Fruit fly (Drosophila melanogaster) whole organism, embryonic: Measurements from ENCODE around the gene spn-E.

ENCODE experiments used
- Atf3 ChIP-seq: fragments of 200-800 bp; sonication (Bioruptor generic); optimal IDR thresholded peaks from 3 replicates; lab custom pipeline; 2016; ENCODE audit warnings: missing biosample characterization, missing genetic modification characterization
- CG10366 ChIP-seq: fragments of 200-800 bp; sonication (Bioruptor generic); IDR thresholded peaks from 2 replicates; pipeline ENCODE4 v1.3.6; 2022; ENCODE audit warnings: missing biosample characterization, missing genetic modification characterization
- CG11695 ChIP-seq: fragments of 200-800 bp; sonication (Bioruptor generic); IDR thresholded peaks from 3 replicates; pipeline ENCODE4 v1.3.6; 2022; ENCODE audit warnings: missing biosample characterization, missing genetic modification characterization
- CG13296 ChIP-seq: fragments of 200-800 bp; sonication (Bioruptor generic); optimal IDR thresholded peaks from 3 replicates; lab custom pipeline; 2018; ENCODE audit warnings: missing biosample characterization, mild to moderate bottlenecking, missing genetic modification characterization
- CG13775 ChIP-seq: fragments of 200-800 bp; sonication (Bioruptor generic); optimal IDR thresholded peaks from 3 replicates; lab custom pipeline; 2017; ENCODE audit warnings: missing biosample characterization, mild to moderate bottlenecking, missing genetic modification characterization
- CG13894 ChIP-seq: fragments of 200-800 bp; sonication (Bioruptor generic); optimal IDR thresholded peaks from 3 replicates; lab custom pipeline; 2018; ENCODE audit warnings: missing biosample characterization, mild to moderate bottlenecking, missing genetic modification characterization, moderate library complexity
- CG15269 ChIP-seq: fragments of 200-800 bp; sonication (Bioruptor generic); optimal IDR thresholded peaks from 2 replicates; lab custom pipeline; 2018; ENCODE audit warnings: missing biosample characterization, mild to moderate bottlenecking, missing genetic modification characterization, moderate library complexity
- CG17186 ChIP-seq: fragments of 200-800 bp; sonication (Bioruptor generic); optimal IDR thresholded peaks from 3 replicates; lab custom pipeline; 2017; ENCODE audit warnings: missing biosample characterization, missing genetic modification reagents, missing genetic modification characterization
- CG17612 ChIP-seq: fragments of 200-800 bp; sonication (Bioruptor generic); IDR thresholded peaks from 2 replicates; pipeline ENCODE4 v1.3.6; 2022; ENCODE audit warnings: missing biosample characterization, missing genetic modification characterization
- CG18262 ChIP-seq: fragments of 200-800 bp; optimal IDR thresholded peaks from 3 replicates; lab custom pipeline; 2019; ENCODE audit warnings: missing biosample characterization, mild to moderate bottlenecking, missing genetic modification characterization, moderate library complexity
- CG2202 ChIP-seq: fragments of 200-800 bp; sonication (Bioruptor generic); optimal IDR thresholded peaks from 2 replicates; lab custom pipeline; 2018; ENCODE audit warnings: missing biosample characterization, mild to moderate bottlenecking, missing genetic modification characterization
- CG4360 ChIP-seq: fragments of 200-800 bp; sonication (Bioruptor generic); IDR thresholded peaks from 2 replicates; pipeline ENCODE4 v1.3.6; 2022; ENCODE audit warnings: missing biosample characterization, missing genetic modification characterization
- CG4617 ChIP-seq: fragments of 200-800 bp; sonication (Bioruptor generic); optimal IDR thresholded peaks from 3 replicates; lab custom pipeline; 2016; ENCODE audit warnings: missing biosample characterization, missing genetic modification characterization, borderline replicate concordance
- CG4707 ChIP-seq: fragments of 200-800 bp; sonication (Bioruptor generic); optimal IDR thresholded peaks from 2 replicates; lab custom pipeline; 2018; ENCODE audit warnings: missing biosample characterization, mild to moderate bottlenecking, missing genetic modification characterization, moderate library complexity
- CG4854 ChIP-seq: fragments of 200-800 bp; sonication (Bioruptor generic); optimal IDR thresholded peaks from 2 replicates; lab custom pipeline; 2016; ENCODE audit warnings: missing biosample characterization, missing genetic modification characterization, inconsistent platforms
- CG6254 ChIP-seq: fragments of 200-800 bp; sonication (Bioruptor generic); optimal IDR thresholded peaks from 3 replicates; lab custom pipeline; 2017; ENCODE audit warnings: mild to moderate bottlenecking, missing biosample characterization, missing genetic modification reagents, missing genetic modification characterization
- CG6683 ChIP-seq: fragments of 200-800 bp; sonication (Bioruptor generic); optimal IDR thresholded peaks from 2 replicates; lab custom pipeline; 2017; ENCODE audit warnings: missing biosample characterization, mild to moderate bottlenecking, missing genetic modification characterization, missing genetic modification reagents
- CG9437 ChIP-seq: fragments of 200-800 bp; sonication (Bioruptor generic); optimal IDR thresholded peaks from 2 replicates; lab custom pipeline; 2018; ENCODE audit warnings: missing biosample characterization, mild to moderate bottlenecking, missing genetic modification characterization
- CG9727 ChIP-seq: fragments of 200-800 bp; sonication (Bioruptor generic); optimal IDR thresholded peaks from 3 replicates; lab custom pipeline; 2017; ENCODE audit warnings: missing biosample characterization, mild to moderate bottlenecking, missing genetic modification characterization
- CHES-1-like ChIP-seq: fragments of 200-800 bp; sonication (Bioruptor generic); optimal IDR thresholded peaks from 2 replicates; lab custom pipeline; 2016; ENCODE audit warnings: missing biosample characterization, missing genetic modification characterization
- Camta ChIP-seq: fragments of 200-800 bp; sonication (Bioruptor generic); optimal IDR thresholded peaks from 2 replicates; lab custom pipeline; 2016; ENCODE audit warnings: missing biosample characterization, missing genetic modification characterization
- CkIIα-i1 ChIP-seq: fragments of 200-800 bp; sonication (Bioruptor generic); IDR thresholded peaks from 2 replicates; pipeline ENCODE4 v1.3.6; 2022; ENCODE audit warnings: missing biosample characterization, missing genetic modification characterization
- E2f1 ChIP-seq: fragments of 200-800 bp; sonication (Bioruptor generic); IDR thresholded peaks from 2 replicates; pipeline ENCODE4 v1.3.6; 2022; ENCODE audit warnings: missing biosample characterization, missing genetic modification characterization
- GATAe ChIP-seq: fragments of 200-800 bp; sonication (Bioruptor generic); conservative IDR thresholded peaks from 2 replicates; pipeline ENCODE4 v1.3.6; 2022; ENCODE audit warnings: missing biosample characterization, missing genetic modification characterization
- Gug ChIP-seq: fragments of 200-800 bp; sonication (Bioruptor generic); IDR thresholded peaks from 4 replicates; pipeline ENCODE4 v1.3.6; 2022; ENCODE audit warnings: missing biosample characterization, missing genetic modification characterization
- HLH54F ChIP-seq: fragments of 200-800 bp; sonication (Bioruptor generic); optimal IDR thresholded peaks from 3 replicates; lab custom pipeline; 2016; ENCODE audit warnings: missing biosample characterization, missing genetic modification characterization
- Hmr ChIP-seq: fragments of 200-800 bp; sonication (Bioruptor generic); optimal IDR thresholded peaks from 3 replicates; lab custom pipeline; 2017; ENCODE audit warnings: mild to moderate bottlenecking, missing biosample characterization, missing genetic modification reagents, missing genetic modification characterization
- Oli ChIP-seq: fragments of 200-800 bp; sonication (Bioruptor generic); optimal IDR thresholded peaks from 2 replicates; lab custom pipeline; 2018; ENCODE audit warnings: missing biosample characterization, mild to moderate bottlenecking, missing genetic modification characterization, moderate library complexity
- Scr ChIP-seq: fragments of 200-800 bp; sonication (Bioruptor generic); IDR thresholded peaks from 2 replicates; pipeline ENCODE4 v1.3.6; 2022; ENCODE audit warnings: missing biosample characterization, missing genetic modification characterization; ENCODE audit not compliant: partially characterized antibody
- Spps ChIP-seq: fragments of 200-800 bp; sonication (Bioruptor generic); optimal IDR thresholded peaks from 2 replicates; lab custom pipeline; 2018; ENCODE audit warnings: missing biosample characterization, mild to moderate bottlenecking, missing genetic modification characterization
- amos ChIP-seq: fragments of 200-800 bp; sonication (Bioruptor generic); IDR thresholded peaks from 2 replicates; pipeline ENCODE4 v1.3.6; 2022; ENCODE audit warnings: missing biosample characterization, missing genetic modification characterization; ENCODE audit not compliant: partially characterized antibody
- aop ChIP-seq: fragments of 200-800 bp; sonication (Bioruptor generic); IDR thresholded peaks from 2 replicates; pipeline ENCODE4 v1.3.6; 2022; ENCODE audit warnings: missing biosample characterization, missing genetic modification characterization
- ato ChIP-seq: fragments of 200-800 bp; sonication (Bioruptor generic); IDR thresholded peaks from 2 replicates; pipeline ENCODE4 v1.3.6; 2022; ENCODE audit warnings: missing biosample characterization, missing genetic modification characterization; ENCODE audit not compliant: partially characterized antibody
- cad ChIP-seq: fragments of >200 bp; optimal IDR thresholded peaks from 2 replicates; lab custom pipeline; 2017; ENCODE audit warnings: missing biosample characterization, missing genetic modification characterization
- chinmo ChIP-seq: fragments of 200-800 bp; sonication (Bioruptor generic); IDR thresholded peaks from 4 replicates; pipeline ENCODE4 v1.3.6; 2022; ENCODE audit warnings: missing biosample characterization, missing genetic modification characterization; ENCODE audit not compliant: partially characterized antibody
- chm ChIP-seq: fragments of 200-800 bp; sonication (Bioruptor generic); IDR thresholded peaks from 2 replicates; pipeline ENCODE4 v1.3.6; 2022; ENCODE audit warnings: missing biosample characterization, missing genetic modification characterization
- fru ChIP-seq: fragments of >200 bp; optimal IDR thresholded peaks from 2 replicates; lab custom pipeline; 2017
- gce ChIP-seq: fragments of 200-800 bp; sonication (Bioruptor generic); IDR thresholded peaks from 3 replicates; pipeline ENCODE4 v1.3.6; 2022; ENCODE audit warnings: missing biosample characterization, missing genetic modification characterization
- gfzf ChIP-seq: fragments of 200-800 bp; sonication (Bioruptor generic); optimal IDR thresholded peaks from 2 replicates; lab custom pipeline; 2016; ENCODE audit warnings: missing biosample characterization, mild to moderate bottlenecking, missing genetic modification characterization, moderate library complexity
- grau ChIP-seq: fragments of 200-800 bp; optimal IDR thresholded peaks from 3 replicates; lab custom pipeline; 2019; ENCODE audit warnings: missing biosample characterization, mild to moderate bottlenecking, missing genetic modification characterization, moderate library complexity
- ham ChIP-seq: fragments of 200-800 bp; sonication (Bioruptor generic); IDR thresholded peaks from 2 replicates; pipeline ENCODE4 v1.3.6; 2022; ENCODE audit warnings: missing biosample characterization, missing genetic modification characterization
- her ChIP-seq: fragments of 200-800 bp; sonication (Bioruptor generic); optimal IDR thresholded peaks from 2 replicates; lab custom pipeline; 2016; ENCODE audit warnings: missing biosample characterization, missing genetic modification characterization
- lab ChIP-seq: fragments of 200-800 bp; sonication (Bioruptor generic); optimal IDR thresholded peaks from 3 replicates; lab custom pipeline; 2017; ENCODE audit warnings: missing biosample characterization, missing genetic modification characterization, mild to moderate bottlenecking, moderate library complexity, missing genetic modification reagents
- mam ChIP-seq: fragments of 200-800 bp; sonication (Bioruptor generic); optimal IDR thresholded peaks from 3 replicates; lab custom pipeline; 2016; ENCODE audit warnings: missing biosample characterization, missing genetic modification characterization
- pita ChIP-seq: fragments of 200-800 bp; sonication (Bioruptor generic); optimal IDR thresholded peaks from 2 replicates; lab custom pipeline; 2017; ENCODE audit warnings: missing biosample characterization, mild to moderate bottlenecking, missing genetic modification characterization
- ranshi ChIP-seq: fragments of 200-800 bp; sonication (Bioruptor generic); IDR thresholded peaks from 2 replicates; pipeline ENCODE4 v1.3.6; 2022; ENCODE audit warnings: missing biosample characterization, missing genetic modification characterization
- sens-2 ChIP-seq: fragments of 200-800 bp; sonication (Bioruptor generic); IDR thresholded peaks from 2 replicates; pipeline ENCODE4 v1.3.6; 2022; ENCODE audit warnings: missing biosample characterization, missing genetic modification characterization
- seq ChIP-seq: fragments of 200-800 bp; sonication (Bioruptor generic); IDR thresholded peaks from 2 replicates; pipeline ENCODE4 v1.3.6; 2022; ENCODE audit warnings: missing biosample characterization, missing genetic modification characterization
- so ChIP-seq: fragments of 200-800 bp; sonication (Bioruptor generic); IDR thresholded peaks from 3 replicates; pipeline ENCODE4 v1.3.6; 2022; ENCODE audit warnings: missing biosample characterization, missing genetic modification characterization
- sqz ChIP-seq: fragments of 200-800 bp; sonication (Bioruptor generic); optimal IDR thresholded peaks from 3 replicates; lab custom pipeline; 2018; ENCODE audit warnings: missing biosample characterization, mild to moderate bottlenecking, missing genetic modification characterization
- ssp ChIP-seq: fragments of 200-800 bp; sonication (Bioruptor generic); IDR thresholded peaks from 2 replicates; pipeline ENCODE4 v1.3.6; 2022; ENCODE audit warnings: missing biosample characterization, missing genetic modification characterization
- unpg ChIP-seq: fragments of 200-800 bp; sonication (Bioruptor generic); optimal IDR thresholded peaks from 3 replicates; lab custom pipeline; 2018; ENCODE audit warnings: missing biosample characterization, mild to moderate bottlenecking, missing genetic modification characterization, moderate library complexity

Gene spn-E

dm6 chr3R:15792427-15792826 is 44.8 kb upstream of the spn-E start, which contains the start of gene Acyp2 (continued):
- no peak for TF ChIP-seq CG2202 (tag; lab: Kevin White, UChicago)
- TF ChIP-seq ato, result no peak; the same call in 1 of the 2 replicates
- peak; percentile 0 for TF ChIP-seq CHES-1-like (GFP tag; lab: Kevin White, UChicago)
- no peak for TF ChIP-seq her
- TF ChIP-seq Hmr (GFP tag; lab: Kevin White, UChicago), result peak; percentile 63
- peak; percentile 53 for TF ChIP-seq Scr (GFP tag; lab: Robert Waterston, UW)
- TF ChIP-seq grau (tag; lab: Kevin White, UChicago), result peak; percentile 31
- no peak for TF ChIP-seq ham (GFP tag; lab: Robert Waterston, UW)
- TF ChIP-seq CG4707 (GFP tag; lab: Kevin White, UChicago), result no peak
- no peak for TF ChIP-seq fru
- TF ChIP-seq pita (GFP tag; lab: Kevin White, UChicago), result peak; percentile 56
- no peak for TF ChIP-seq gce (GFP tag; lab: Robert Waterston, UW)
- TF ChIP-seq CG15269, result no peak
- TF ChIP-seq sqz (GFP tag; lab: Kevin White, UChicago), result no peak
- TF ChIP-seq chinmo (GFP tag; lab: Robert Waterston, UW), result peak; percentile 58; the same call in 1 of the 4 replicates
- peak; percentile 45 for TF ChIP-seq mam
- TF ChIP-seq CG13296 (GFP tag; lab: Kevin White, UChicago), result no peak
- TF ChIP-seq Atf3 (GFP tag; lab: Kevin White, UChicago), result no peak
- TF ChIP-seq ranshi (GFP tag; lab: Robert Waterston, UW), result no peak
- peak; percentile 10 for TF ChIP-seq lab
- no peak for TF ChIP-seq CG6254 (GFP tag; lab: Kevin White, UChicago)
- TF ChIP-seq CG17186 (GFP tag; lab: Kevin White, UChicago), result peak; percentile 44
- TF ChIP-seq chm (GFP tag; lab: Robert Waterston, UW), result no peak
- no peak for TF ChIP-seq CG17612
- no peak for TF ChIP-seq CG11695
- TF ChIP-seq CG10366 (GFP tag; lab: Robert Waterston, UW), result no peak
- peak; percentile 36; the same call in 1 of the 4 replicates for TF ChIP-seq Gug (GFP tag; lab: Robert Waterston, UW)
- TF ChIP-seq CG4854 (GFP tag; lab: Kevin White, UChicago), result peak; percentile 53
- peak; percentile 23 for TF ChIP-seq CG13775 (GFP tag; lab: Kevin White, UChicago)
- no peak for TF ChIP-seq Oli (tag; lab: Kevin White, UChicago)
- no peak for TF ChIP-seq CG6683
- TF ChIP-seq CG9727, result no peak
- no peak for TF ChIP-seq Camta (GFP tag; lab: Kevin White, UChicago)
- no peak for TF ChIP-seq CkIIα-i1 (GFP tag; lab: Robert Waterston, UW)
- TF ChIP-seq cad, result no peak
- TF ChIP-seq E2f1 (GFP tag; lab: Robert Waterston, UW), result no peak
- no peak for TF ChIP-seq Spps (tag; lab: Kevin White, UChicago)
- TF ChIP-seq GATAe, result no peak
- TF ChIP-seq sens-2 (GFP tag; lab: Robert Waterston, UW), result no peak
- no peak for TF ChIP-seq so
- no peak for TF ChIP-seq aop (GFP tag; lab: Robert Waterston, UW)
- TF ChIP-seq CG4360 (GFP tag; lab: Robert Waterston, UW), result no peak
- no peak for TF ChIP-seq seq (GFP tag; lab: Robert Waterston, UW)
- TF ChIP-seq amos, result peak; percentile 62
- no peak for TF ChIP-seq CG18262
- TF ChIP-seq CG9437 (GFP tag; lab: Kevin White, UChicago), result no peak
- TF ChIP-seq HLH54F (GFP tag; lab: Kevin White, UChicago), result peak; percentile 26
- TF ChIP-seq gfzf, result peak; percentile 53
- no peak for TF ChIP-seq ssp (GFP tag; lab: Robert Waterston, UW)
- no peak for TF ChIP-seq unpg (GFP tag; lab: Kevin White, UChicago)
- peak; percentile 69 for TF ChIP-seq CG4617
- no peak for TF ChIP-seq CG13894
